Worm (Caenorhabditis elegans) whole organism, young adult: ENCODE data around the gene lev-8.

Source experiments
- K11D2.4 ChIP-seq: fragments of 200-800 bp; sonication (Bioruptor generic); IDR thresholded peaks from 2 replicates; pipeline ENCODE4 v1.3.6; 2022; ENCODE audit warnings: missing genetic modification reagents, missing genetic modification characterization, missing compliant biosample characterization
- K12H6.12 ChIP-seq: fragments of 200-800 bp; sonication (Bioruptor generic); optimal IDR thresholded peaks from 2 replicates; lab custom pipeline; 2018; ENCODE audit warnings: mild to moderate bottlenecking, missing genetic modification characterization, missing compliant biosample characterization
- T26A5.8 ChIP-seq: sonication (generic microtip); optimal IDR thresholded peaks from 2 replicates; lab custom pipeline; 2016; ENCODE audit warnings: missing genetic modification characterization, missing compliant biosample characterization
- dpl-1 ChIP-seq: fragments of 150-350 bp; optimal IDR thresholded peaks from 2 replicates; lab custom pipeline; 2014; ENCODE audit warnings: missing biosample characterization, missing genetic modification reagents, missing genetic modification characterization
- egrh-3 ChIP-seq: fragments of 200-800 bp; sonication (Bioruptor generic); IDR thresholded peaks from 2 replicates; pipeline ENCODE4 v1.3.6; 2022; ENCODE audit warnings: missing genetic modification reagents, missing genetic modification characterization, missing compliant biosample characterization
- ekl-4 ChIP-seq: fragments of 200-800 bp; sonication (Bioruptor generic); IDR thresholded peaks from 2 replicates; pipeline ENCODE4 v1.3.6; 2022; ENCODE audit warnings: missing genetic modification reagents, missing genetic modification characterization, missing compliant biosample characterization
- lin-35 ChIP-seq, 3 experiments: fragments of 150-350 bp in 2 of 3; sonication (generic microtip) in 1 of 3; optimal IDR thresholded peaks; 2 replicates each; lab custom pipeline; 2014 to 2018; ENCODE audit warnings: missing biosample characterization in 3 of 3, missing genetic modification characterization in 3 of 3, missing genetic modification reagents in 3 of 3
- nhr-90 ChIP-seq: sonication (generic microtip); optimal IDR thresholded peaks from 2 replicates; lab custom pipeline; 2016; ENCODE audit warnings: missing genotype, mild to moderate bottlenecking, missing genetic modification characterization, missing compliant biosample characterization
- snpc-4 ChIP-seq, 5 experiments: fragments of 150-350 bp in 1 of 5; sonication (generic microtip) in 4 of 5; optimal IDR thresholded peaks; 2 replicates each; lab custom pipeline; 2014 to 2018; ENCODE audit warnings: missing genetic modification characterization in 5 of 5, missing biosample characterization in 3 of 5, antibody characterized with exemption in 2 of 5, mild to moderate bottlenecking in 2 of 5, missing compliant biosample characterization in 2 of 5, missing genotype in 2 of 5, moderate library complexity in 2 of 5, missing genetic modification reagents in 1 of 5
- unc-62 ChIP-seq: fragments of 150-350 bp; optimal IDR thresholded peaks from 2 replicates; lab custom pipeline; 2014; ENCODE audit warnings: missing biosample characterization, missing genetic modification reagents, missing genetic modification characterization
- zfh-2 ChIP-seq: fragments of 200-800 bp; sonication (Bioruptor generic); conservative IDR thresholded peaks from 2 replicates; pipeline ENCODE4 v1.3.6; 2022; ENCODE audit warnings: missing genetic modification reagents, missing genetic modification characterization, missing compliant biosample characterization

DNA sequence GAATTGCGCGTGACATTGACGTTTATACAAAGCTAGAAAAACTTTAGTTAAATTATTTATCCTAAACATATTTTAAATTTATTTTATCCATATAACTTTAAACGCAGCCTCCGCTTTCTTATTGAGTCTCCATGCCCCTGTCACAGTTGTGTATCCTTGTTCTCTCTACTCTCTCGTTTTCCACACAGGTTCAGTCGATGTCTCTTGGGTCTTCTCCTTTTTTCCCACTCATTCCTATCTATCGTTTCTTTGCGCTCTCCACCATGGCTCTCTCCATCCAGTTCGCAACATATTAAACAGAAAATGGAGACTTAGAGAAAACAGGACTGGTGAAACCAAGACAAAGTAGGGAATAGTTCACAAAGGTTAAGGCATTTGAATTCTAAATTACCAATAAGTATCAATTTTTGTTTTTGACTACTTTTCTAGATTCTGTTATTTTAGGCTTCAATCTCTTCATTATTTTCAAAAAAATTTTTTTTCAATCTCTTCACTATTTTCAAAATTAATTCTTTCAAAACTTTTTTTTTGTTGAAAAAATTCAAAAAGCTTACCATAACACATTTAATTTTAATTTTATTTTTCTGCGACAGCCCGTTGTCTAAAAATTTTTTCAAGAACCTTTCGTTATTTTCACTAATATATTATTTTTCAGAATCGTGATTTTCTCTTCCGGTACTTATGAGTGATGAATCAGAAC is 38.5 kb upstream of the lev-8 start, which contains the start of gene sdc-2:
- no peak for TF ChIP-seq egrh-3 (GFP tag; lab: Robert Waterston, UW)
- TF ChIP-seq zfh-2 (GFP tag; lab: Robert Waterston, UW): no peak
- no peak for TF ChIP-seq T26A5.8 (tag; lab: Kevin White, UChicago)
- peak; percentile 2 for TF ChIP-seq unc-62
- TF ChIP-seq snpc-4 (GFP tag; optimal IDR thresholded peaks at IDR 0.05; lab: Kevin White, UChicago): no peak
- peak in 2 of 4 experiments; percentile 3 to 38 for TF ChIP-seq snpc-4 (tag; optimal IDR thresholded peaks at IDR 0.05; lab: Kevin White, UChicago)
- no peak for TF ChIP-seq ekl-4
- peak; percentile 69; the same call in 1 of the 2 replicates for TF ChIP-seq K11D2.4 (GFP tag; lab: Robert Waterston, UW)
- TF ChIP-seq dpl-1 (GFP tag; lab: Kevin White, UChicago): no peak
- peak in 1 of 3 experiments; percentile 83 for TF ChIP-seq lin-35 (GFP tag; optimal IDR thresholded peaks at IDR 0.05; lab: Kevin White, UChicago)
- peak; percentile 37 for TF ChIP-seq K12H6.12 (tag; lab: Kevin White, UChicago)
- TF ChIP-seq nhr-90 (tag; lab: Kevin White, UChicago): no peak
